Worm (Caenorhabditis elegans) whole organism, L4 larva: ENCODE results near the gene T16H12.2.

ENCODE experiments used
- aly-2 ChIP-seq: sonication (generic microtip); optimal IDR thresholded peaks from 2 replicates; lab custom pipeline; 2018; ENCODE audit warnings: missing biosample characterization, missing genetic modification characterization
- ama-1 ChIP-seq: fragments of 150-350 bp; optimal IDR thresholded peaks from 2 replicates; lab custom pipeline; 2014; ENCODE audit warnings: inconsistent platforms, mixed read lengths
- cey-2 ChIP-seq: sonication (generic microtip); optimal IDR thresholded peaks from 3 replicates; lab custom pipeline; 2017; ENCODE audit warnings: missing genetic modification characterization, mild to moderate bottlenecking, missing compliant biosample characterization, antibody characterized with exemption, borderline replicate concordance; ENCODE audit not compliant: insufficient read depth
- ctbp-1 ChIP-seq: fragments of 200-800 bp; sonication (Bioruptor generic); IDR thresholded peaks from 2 replicates; pipeline ENCODE4 v1.3.6; 2022; ENCODE audit warnings: missing genetic modification reagents, missing genetic modification characterization, missing compliant biosample characterization
- dpl-1 ChIP-seq: fragments of 150-350 bp; optimal IDR thresholded peaks from 2 replicates; lab custom pipeline; 2014; ENCODE audit warnings: missing biosample characterization, missing genetic modification reagents, missing genetic modification characterization
- madf-5 ChIP-seq, 2 experiments: fragments of 200-800 bp; sonication (Bioruptor generic); IDR thresholded peaks; 2 replicates each; pipeline ENCODE4 v1.3.6; 2022; ENCODE audit warnings: missing compliant biosample characterization in 2 of 2, missing genetic modification characterization in 2 of 2
- mep-1 ChIP-seq: fragments of 150-350 bp; sonication (generic microtip); optimal IDR thresholded peaks from 3 replicates; lab custom pipeline; 2014; ENCODE audit warnings: missing biosample characterization, missing genetic modification characterization
- nhr-10 ChIP-seq: fragments of 150-350 bp; optimal IDR thresholded peaks from 2 replicates; lab custom pipeline; 2014; ENCODE audit warnings: missing biosample characterization, missing genetic modification characterization
- nhr-42 ChIP-seq: fragments of 200-800 bp; sonication (Bioruptor generic); IDR thresholded peaks from 2 replicates; pipeline ENCODE4 v1.3.6; 2022; ENCODE audit warnings: missing genetic modification characterization, missing compliant biosample characterization
- snpc-4 ChIP-seq: fragments of 150-350 bp; optimal IDR thresholded peaks from 2 replicates; lab custom pipeline; 2014; ENCODE audit warnings: missing biosample characterization, missing genetic modification characterization
- tag-97 ChIP-seq: fragments of 200-800 bp; sonication (Bioruptor generic); IDR thresholded peaks from 2 replicates; pipeline ENCODE4 v1.3.6; 2022; ENCODE audit warnings: missing genetic modification characterization, missing compliant biosample characterization
- zip-2 ChIP-seq: fragments of 150-350 bp; optimal IDR thresholded peaks from 2 replicates; lab custom pipeline; 2014; ENCODE audit warnings: missing biosample characterization, missing genetic modification characterization
- ztf-11 ChIP-seq: fragments of 150-350 bp; optimal IDR thresholded peaks from 2 replicates; lab custom pipeline; 2014; ENCODE audit warnings: missing biosample characterization, missing genetic modification characterization

- no peak for TF ChIP-seq ctbp-1 (GFP tag; lab: Robert Waterston, UW)
- no peak for TF ChIP-seq snpc-4 (tag; lab: Kevin White, UChicago)
- TF ChIP-seq madf-5 (GFP tag; IDR thresholded peaks at IDR 0.05; lab: Robert Waterston, UW), result no peak
- no peak for TF ChIP-seq cey-2
- TF ChIP-seq nhr-42 (GFP tag; lab: Robert Waterston, UW), result no peak
- TF ChIP-seq zip-2 (tag; lab: Kevin White, UChicago), result no peak
- TF ChIP-seq ztf-11 (tag; lab: Kevin White, UChicago), result no peak
- TF ChIP-seq mep-1 (tag; lab: Kevin White, UChicago), result no peak
- no peak for TF ChIP-seq aly-2 (tag; lab: Kevin White, UChicago)
- TF ChIP-seq tag-97 (GFP tag; lab: Robert Waterston, UW), result no peak
- TF ChIP-seq nhr-10 (tag; lab: Kevin White, UChicago), result no peak
- no peak for TF ChIP-seq dpl-1
- no peak for TF ChIP-seq ama-1
Observed at ce11 chrIII:10085574-10085973, 509 bp upstream of the T16H12.2 start.
